Fruit fly (Drosophila melanogaster): ENCODE data around the gene PolE2.

DNA sequence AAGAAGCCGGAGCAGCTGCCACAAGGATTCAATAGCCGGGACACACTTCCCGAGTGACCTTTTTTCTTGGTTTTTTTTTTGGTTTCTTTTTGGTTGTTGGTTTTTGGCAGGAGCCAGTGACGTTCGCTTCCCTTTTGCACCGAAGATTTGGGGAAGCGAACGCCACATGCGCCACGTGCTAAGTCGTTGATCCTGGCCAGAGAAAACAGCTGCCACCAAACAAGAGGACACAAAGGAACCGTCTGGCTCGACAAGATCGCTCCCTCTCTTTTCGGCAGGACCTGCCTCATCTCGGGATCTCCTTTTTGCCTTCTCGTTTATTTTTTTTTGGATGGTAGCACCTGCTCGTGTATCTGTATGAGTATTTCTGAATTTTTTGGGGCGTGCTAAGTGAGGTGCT is 38.2 kb downstream of the PolE2 start:
- no peak for TF ChIP-seq CG14711 (tag; optimal IDR thresholded peaks at IDR 0.05)
- TF ChIP-seq cic (GFP tag; optimal IDR thresholded peaks at IDR 0.05) = no peak
- no peak for TF ChIP-seq Crg-1 (GFP tag; optimal IDR thresholded peaks at IDR 0.05)
- TF ChIP-seq toe (GFP tag; optimal IDR thresholded peaks at IDR 0.05) = no peak
- no peak for TF ChIP-seq CG11617 (GFP tag; optimal IDR thresholded peaks at IDR 0.05)
